Worm (Caenorhabditis elegans): ENCODE measurements around the gene ZK666.2.

DNA sequence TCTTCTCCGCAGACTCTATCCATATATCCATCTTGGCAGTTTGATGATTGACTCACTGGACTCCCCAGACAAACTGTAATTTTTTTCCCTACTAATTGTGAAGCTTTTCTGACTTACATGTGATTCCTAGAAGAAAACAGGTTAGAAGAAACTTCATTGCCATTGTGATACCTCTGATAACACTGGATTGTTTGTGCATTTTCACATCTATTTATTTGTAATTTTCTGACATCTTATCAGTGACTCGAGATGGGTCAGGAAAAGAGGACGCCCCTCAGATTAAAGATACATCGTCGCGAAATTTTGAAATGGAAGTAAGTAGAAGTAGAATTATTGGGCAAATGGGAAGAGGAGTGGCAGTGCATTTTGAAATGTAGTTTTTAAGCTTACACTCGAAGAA is 18.6 kb upstream of the ZK666.2 start, which contains the start of gene clec-61:
- TF ChIP-seq snpc-4 (tag; optimal IDR thresholded peaks at IDR 0.05) = no peak
- no peak for TF ChIP-seq ztf-11 (tag; optimal IDR thresholded peaks at IDR 0.05)
- no peak for TF ChIP-seq blmp-1 (tag; optimal IDR thresholded peaks at IDR 0.05)
- no peak for TF ChIP-seq elt-1 (tag; optimal IDR thresholded peaks at IDR 0.05; ENCODE audit: borderline replicate concordance, insufficient read depth)
- no peak for TF ChIP-seq ces-1 (GFP tag; optimal IDR thresholded peaks at IDR 0.05)
- TF ChIP-seq pha-4 (tag; optimal IDR thresholded peaks at IDR 0.05) = no peak
- TF ChIP-seq drap-1 (GFP tag; optimal IDR thresholded peaks at IDR 0.05) = no peak
- TF ChIP-seq mab-5 (tag; optimal IDR thresholded peaks at IDR 0.05) = no peak
- no peak for TF ChIP-seq unc-62 (GFP tag; optimal IDR thresholded peaks at IDR 0.05)
- TF ChIP-seq nhr-2 (tag; optimal IDR thresholded peaks at IDR 0.05) = no peak

All from whole organism, mixed stage, embryonic.